Worm (Caenorhabditis elegans): ENCODE measurements around the gene plst-1.

The plst-1 gene

DNA sequence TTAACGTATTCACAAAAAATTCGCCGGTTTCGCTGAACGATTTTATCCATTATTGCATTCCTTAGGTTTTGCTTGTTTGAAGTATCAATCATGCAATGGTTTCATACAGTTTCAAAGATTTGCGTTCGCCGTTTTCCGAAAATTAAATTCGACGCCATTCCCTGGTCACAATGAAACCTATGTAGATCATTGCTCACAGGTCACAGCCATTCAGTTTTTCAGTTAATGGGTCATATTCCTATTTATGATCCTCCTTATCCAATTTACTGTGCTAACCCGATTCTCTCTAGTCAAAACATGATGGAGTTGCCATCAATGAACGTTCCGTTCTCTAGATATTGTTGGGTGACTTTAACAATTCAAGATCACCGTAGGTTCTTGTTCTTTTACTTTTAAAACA, 24.5 kb upstream of the plst-1 start, which contains the start of gene F38A1.13:
Gene F38A1.13 (plus strand): TSS at position 301 of the 400 bp plus-strand sequence.
- TF ChIP-seq ztf-3 (GFP tag; optimal IDR thresholded peaks at IDR 0.05), result no peak
- TF ChIP-seq F22D6.2 (tag; optimal IDR thresholded peaks at IDR 0.05), result no peak
- no peak for TF ChIP-seq rpc-1 (optimal IDR thresholded peaks at IDR 0.05)
- TF ChIP-seq rpc-1 (tag; optimal IDR thresholded peaks at IDR 0.05), result no peak
- no peak for TF ChIP-seq lin-35 (GFP tag; optimal IDR thresholded peaks at IDR 0.05)
- TF ChIP-seq athp-1 (tag; optimal IDR thresholded peaks at IDR 0.05), result no peak
- no peak for TF ChIP-seq ZK185.1 (tag; optimal IDR thresholded peaks at IDR 0.05; ENCODE audit: poor library complexity, severe bottlenecking)
- no peak for TF ChIP-seq somi-1 (GFP tag; optimal IDR thresholded peaks at IDR 0.05)
- no peak for TF ChIP-seq ceh-79 (tag; optimal IDR thresholded peaks at IDR 0.05)
- TF ChIP-seq attf-5 (GFP tag; optimal IDR thresholded peaks at IDR 0.05), result no peak
- TF ChIP-seq rcor-1 (GFP tag; IDR thresholded peaks at IDR 0.05), result no peak

DNA sequence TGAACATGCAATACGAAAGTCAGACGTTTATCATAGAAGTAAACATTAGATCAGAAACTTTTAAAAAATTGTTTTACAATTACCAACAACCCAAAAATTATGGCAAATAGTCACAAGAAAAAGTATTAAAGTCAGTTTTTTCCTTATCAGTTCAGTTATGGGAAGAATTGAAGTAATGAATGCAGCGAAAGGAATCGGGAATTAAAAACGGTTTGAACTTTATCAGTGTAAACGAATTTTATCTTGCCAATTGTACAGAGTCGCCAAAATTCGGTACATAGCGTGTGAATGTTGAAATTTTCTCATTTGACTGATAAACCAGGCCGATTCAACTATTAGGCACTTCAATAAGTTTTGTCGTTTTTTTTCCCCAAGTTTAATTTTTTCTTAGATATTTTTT, 23.3 kb upstream of the plst-1 start:
- TF ChIP-seq snpc-1.1 (tag; optimal IDR thresholded peaks at IDR 0.05; ENCODE audit: insufficient read depth) (no peak), madf-6 (GFP tag; IDR thresholded peaks at IDR 0.05) (no peak), nhr-80 (tag; optimal IDR thresholded peaks at IDR 0.05) (peak; percentile 82)

DNA sequence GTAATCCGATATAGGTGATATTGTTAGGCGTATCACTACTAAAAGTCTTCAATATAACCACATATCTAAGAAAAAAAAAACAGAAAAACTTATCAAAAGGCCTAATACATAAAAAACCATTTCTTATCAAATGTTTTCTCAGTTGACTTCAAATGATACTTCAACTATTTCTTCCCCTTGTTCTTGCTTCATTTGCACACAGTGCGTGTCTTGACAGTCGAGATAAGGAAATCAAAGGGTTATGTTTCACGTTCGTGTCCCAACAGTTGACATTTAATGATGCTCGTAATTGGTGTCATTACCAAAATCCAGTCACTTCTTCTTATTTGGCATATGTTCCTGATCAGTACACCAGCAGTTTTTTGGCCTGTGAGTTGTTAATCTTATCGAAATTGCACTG, 22.7 kb upstream of the plst-1 start, which contains the start of gene clec-170:
Gene clec-170 (plus strand): TSS at position 143 of the 400 bp plus-strand sequence.
- TF ChIP-seq bed-1 (GFP tag; IDR thresholded peaks at IDR 0.05) (no peak), mes-4 (tag; optimal IDR thresholded peaks at IDR 0.05) (no peak), hmg-20 (GFP tag; IDR thresholded peaks at IDR 0.05) (no peak), F55B11.4 (tag; optimal IDR thresholded peaks at IDR 0.05; ENCODE audit: borderline replicate concordance, insufficient read depth) (no peak), atf-7 (tag; optimal IDR thresholded peaks at IDR 0.05) (no peak), akir-1 (GFP tag; optimal IDR thresholded peaks at IDR 0.05) (no peak)

DNA sequence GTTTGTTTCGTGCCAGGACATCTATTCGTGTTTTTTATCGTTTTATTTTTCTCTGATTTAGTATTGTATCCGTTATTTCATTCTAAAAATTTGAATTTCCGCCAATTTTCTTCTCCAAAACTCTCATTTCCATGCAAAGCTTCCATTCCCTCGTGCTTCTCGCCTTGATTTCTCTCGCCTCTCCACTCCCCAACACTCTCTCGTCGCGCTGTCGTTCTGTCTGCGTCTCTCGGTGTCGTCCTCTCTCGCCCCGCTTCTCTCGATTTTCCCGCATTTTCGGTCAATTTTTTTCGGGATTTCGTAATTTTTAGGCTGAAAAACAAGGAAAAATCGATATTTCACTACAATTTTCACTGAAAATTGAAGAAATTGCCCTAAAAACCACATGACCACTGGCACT, 14.8 kb upstream of the plst-1 start, which contains the start of gene C09E9.1:
Gene C09E9.1 (plus strand): TSS at position 286 of the 400 bp plus-strand sequence.
- TF ChIP-seq mes-4 (tag; optimal IDR thresholded peaks at IDR 0.05) (no peak), let-526 (GFP tag; IDR thresholded peaks at IDR 0.05) (no peak), K12H6.12 (tag; optimal IDR thresholded peaks at IDR 0.05) (peak; percentile 4), bed-1 (GFP tag; IDR thresholded peaks at IDR 0.05) (no peak), F22D6.2 (tag; optimal IDR thresholded peaks at IDR 0.05) (no peak), bed-2 (GFP tag; IDR thresholded peaks at IDR 0.05) (no peak), chd-7 (tag; optimal IDR thresholded peaks at IDR 0.05) (no peak), egrh-3 (GFP tag; IDR thresholded peaks at IDR 0.05) (no peak; the same call in 1 of the 2 replicates), sea-2 (GFP tag; IDR thresholded peaks at IDR 0.05) (no peak), sdz-38 (tag; optimal IDR thresholded peaks at IDR 0.05) (no peak), die-1 (tag; optimal IDR thresholded peaks at IDR 0.05) (no peak), dox-1 (GFP tag; IDR thresholded peaks at IDR 0.05) (peak; percentile 80), ceh-79 (tag; optimal IDR thresholded peaks at IDR 0.05) (no peak), hrde-1 (tag; optimal IDR thresholded peaks at IDR 0.05; ENCODE audit: borderline replicate concordance) (no peak), T07F8.4 (tag; optimal IDR thresholded peaks at IDR 0.05) (no peak), nfya-2 (GFP tag; IDR thresholded peaks at IDR 0.05) (no peak), F33H1.4 (GFP tag; IDR thresholded peaks at IDR 0.05) (peak; percentile 48), zim-3 (tag; optimal IDR thresholded peaks at IDR 0.05) (no peak), ceh-91 (GFP tag; IDR thresholded peaks at IDR 0.05) (no peak), lin-35 (GFP tag; optimal IDR thresholded peaks at IDR 0.05) (peak in 1 of 3 experiments; percentile 51), fkh-3 (tag; optimal IDR thresholded peaks at IDR 0.05) (no peak), ekl-4 (GFP tag; IDR thresholded peaks at IDR 0.05) (peak; percentile 61), him-1 (tag; optimal IDR thresholded peaks at IDR 0.05) (no peak), rpc-1 (optimal IDR thresholded peaks at IDR 0.05) (no peak), rpc-1 (tag; optimal IDR thresholded peaks at IDR 0.05) (no peak), lin-26 (GFP tag; IDR thresholded peaks at IDR 0.05) (no peak), zfh-2 (GFP tag; conservative IDR thresholded peaks at IDR 0.05) (peak; percentile 88), lir-1 (GFP tag; conservative IDR thresholded peaks at IDR 0.05) (no peak), xnd-1 (tag; optimal IDR thresholded peaks at IDR 0.05) (no peak), repo-1 (tag; optimal IDR thresholded peaks at IDR 0.05) (no peak), F23B12.7 (tag; optimal IDR thresholded peaks at IDR 0.05; ENCODE audit: insufficient read depth) (peak; percentile 19)
